Worm (Caenorhabditis elegans) whole organism, L3 larva: ENCODE data around the gene sri-10.

Experiments used
- R02D3.7 ChIP-seq: fragments of 150-350 bp; optimal IDR thresholded peaks from 2 replicates; lab custom pipeline; 2014; ENCODE audit warnings: missing biosample characterization, missing genetic modification characterization
- aly-2 ChIP-seq: fragments of 150-350 bp; optimal IDR thresholded peaks from 2 replicates; lab custom pipeline; 2014; ENCODE audit warnings: missing biosample characterization, missing genetic modification characterization
- jun-1 ChIP-seq: fragments of 150-350 bp; optimal IDR thresholded peaks from 2 replicates; lab custom pipeline; 2014; ENCODE audit warnings: missing biosample characterization, missing genetic modification reagents, missing genetic modification characterization
- mdl-1 ChIP-seq: fragments of 150-350 bp; optimal IDR thresholded peaks from 2 replicates; lab custom pipeline; 2014; ENCODE audit warnings: missing biosample characterization, missing genetic modification characterization
- nfya-1 ChIP-seq: sonication (generic microtip); optimal IDR thresholded peaks from 2 replicates; lab custom pipeline; 2017; ENCODE audit warnings: missing genetic modification characterization, mild to moderate bottlenecking, missing compliant biosample characterization, antibody characterized with exemption, moderate library complexity; ENCODE audit not compliant: insufficient read depth
- unc-62 ChIP-seq: fragments of 150-350 bp; sonication (generic microtip); optimal IDR thresholded peaks from 4 replicates; lab custom pipeline; 2014; ENCODE audit warnings: missing biosample characterization, missing genetic modification reagents, missing genetic modification characterization

DNA sequence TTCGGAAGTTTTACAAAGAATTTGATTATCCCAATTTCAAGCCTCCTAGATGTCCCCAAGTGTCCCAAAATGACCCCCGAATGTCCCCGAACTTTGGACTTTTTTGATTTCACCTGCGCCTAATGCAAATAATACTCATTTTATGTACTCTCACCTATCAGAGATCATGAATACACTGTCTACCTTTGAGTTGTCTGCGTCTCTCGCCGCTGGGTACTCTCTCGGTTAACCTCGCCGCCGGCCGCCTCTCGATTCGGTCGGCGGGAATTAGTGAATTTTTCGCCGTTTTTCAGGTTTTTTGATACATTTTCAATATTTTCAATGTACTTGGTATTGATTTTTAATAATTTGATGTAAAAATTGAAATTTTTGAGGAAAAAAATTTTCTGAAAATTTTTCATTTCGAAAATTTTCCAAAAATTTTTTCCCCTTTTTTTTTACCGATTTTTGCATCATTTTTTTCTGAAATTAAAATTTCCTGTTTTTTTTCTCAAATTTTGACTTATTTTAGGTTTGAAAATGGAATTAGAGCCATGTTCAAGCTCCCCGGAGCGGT lies 32.6 kb upstream of the sri-10 start, which contains the start of gene nhr-65:
- TF ChIP-seq aly-2 (tag; lab: Kevin White, UChicago) (no peak), nfya-1 (tag; lab: Kevin White, UChicago) (peak; percentile 21), unc-62 (no peak), R02D3.7 (no peak), mdl-1 (no peak), jun-1 (tag; lab: Kevin White, UChicago) (no peak)
